Worm (Caenorhabditis elegans) whole organism, young adult: ENCODE results near the gene D2007.2.
A peak's percentile ranks its signal among the peaks of the same experiment; 100 is the strongest.

Source experiments
- C06A6.2 ChIP-seq: fragments of 200-800 bp; sonication (Bioruptor generic); conservative IDR thresholded peaks from 2 replicates; pipeline ENCODE4 v1.3.6; 2022; ENCODE audit warnings: missing genetic modification characterization, missing compliant biosample characterization
- D2030.7 ChIP-seq: fragments of 200-800 bp; sonication (Bioruptor generic); IDR thresholded peaks from 2 replicates; pipeline ENCODE4 v1.3.6; 2022; ENCODE audit warnings: missing genetic modification reagents, missing genetic modification characterization, missing compliant biosample characterization
- F22D6.2 ChIP-seq: sonication (generic microtip); optimal IDR thresholded peaks from 2 replicates; lab custom pipeline; 2016; ENCODE audit warnings: mild to moderate bottlenecking, missing genetic modification characterization, missing compliant biosample characterization
- F23B12.7 ChIP-seq: sonication (generic microtip); optimal IDR thresholded peaks from 2 replicates; lab custom pipeline; 2017; ENCODE audit warnings: missing genetic modification characterization, mild to moderate bottlenecking, missing compliant biosample characterization, antibody characterized with exemption, moderate library complexity; ENCODE audit not compliant: insufficient read depth
- F33H1.4 ChIP-seq: fragments of 200-800 bp; sonication (Bioruptor generic); IDR thresholded peaks from 2 replicates; pipeline ENCODE4 v1.3.6; 2022; ENCODE audit warnings: missing genetic modification reagents, missing genetic modification characterization, missing compliant biosample characterization
- K11D2.4 ChIP-seq: fragments of 200-800 bp; sonication (Bioruptor generic); IDR thresholded peaks from 2 replicates; pipeline ENCODE4 v1.3.6; 2022; ENCODE audit warnings: missing genetic modification reagents, missing genetic modification characterization, missing compliant biosample characterization
- K12H6.12 ChIP-seq: fragments of 200-800 bp; sonication (Bioruptor generic); optimal IDR thresholded peaks from 2 replicates; lab custom pipeline; 2018; ENCODE audit warnings: mild to moderate bottlenecking, missing genetic modification characterization, missing compliant biosample characterization
- T26A5.8 ChIP-seq: sonication (generic microtip); optimal IDR thresholded peaks from 2 replicates; lab custom pipeline; 2016; ENCODE audit warnings: missing genetic modification characterization, missing compliant biosample characterization
- Y53F4B.3 ChIP-seq: fragments of 200-800 bp; sonication (Bioruptor generic); IDR thresholded peaks from 2 replicates; pipeline ENCODE4 v1.3.6; 2022; ENCODE audit warnings: missing genetic modification reagents, missing genetic modification characterization, missing compliant biosample characterization
- Y56A3A.18 ChIP-seq: fragments of 200-800 bp; sonication (Bioruptor generic); IDR thresholded peaks from 2 replicates; pipeline ENCODE4 v1.3.6; 2022; ENCODE audit warnings: missing genetic modification reagents, missing genetic modification characterization, missing compliant biosample characterization
- Y79H2A.3 ChIP-seq: fragments of 200-800 bp; sonication (Bioruptor generic); conservative IDR thresholded peaks from 2 replicates; pipeline ENCODE4 v1.3.6; 2022; ENCODE audit warnings: missing genetic modification reagents, missing genetic modification characterization, missing compliant biosample characterization
- ZK185.1 ChIP-seq: sonication (generic microtip); optimal IDR thresholded peaks from 2 replicates; lab custom pipeline; 2016; ENCODE audit warnings: mild to moderate bottlenecking, missing genetic modification characterization, missing compliant biosample characterization; ENCODE audit not compliant: poor library complexity, severe bottlenecking
- aptf-3 ChIP-seq: fragments of 200-800 bp; sonication (Bioruptor generic); IDR thresholded peaks from 2 replicates; pipeline ENCODE4 v1.3.6; 2022; ENCODE audit warnings: missing genetic modification characterization, missing compliant biosample characterization
- bed-1 ChIP-seq: fragments of 200-800 bp; sonication (Bioruptor generic); IDR thresholded peaks from 2 replicates; pipeline ENCODE4 v1.3.6; 2022; ENCODE audit warnings: missing genetic modification reagents, missing genetic modification characterization, missing compliant biosample characterization
- bed-2 ChIP-seq: fragments of 200-800 bp; sonication (Bioruptor generic); IDR thresholded peaks from 2 replicates; pipeline ENCODE4 v1.3.6; 2022; ENCODE audit warnings: missing genetic modification reagents, missing genetic modification characterization, missing compliant biosample characterization
- ceh-100 ChIP-seq: fragments of 200-800 bp; sonication (Bioruptor generic); IDR thresholded peaks from 2 replicates; pipeline ENCODE4 v1.3.6; 2022; ENCODE audit warnings: missing genetic modification reagents, missing genetic modification characterization, missing compliant biosample characterization
- ceh-27 ChIP-seq: fragments of 200-800 bp; sonication (Bioruptor generic); optimal IDR thresholded peaks from 2 replicates; lab custom pipeline; 2018; ENCODE audit warnings: mild to moderate bottlenecking, missing genetic modification characterization, moderate library complexity, missing compliant biosample characterization
- ceh-79 ChIP-seq: sonication (generic microtip); optimal IDR thresholded peaks from 2 replicates; lab custom pipeline; 2017; ENCODE audit warnings: mild to moderate bottlenecking, missing genetic modification characterization, missing compliant biosample characterization
- ekl-4 ChIP-seq: fragments of 200-800 bp; sonication (Bioruptor generic); IDR thresholded peaks from 2 replicates; pipeline ENCODE4 v1.3.6; 2022; ENCODE audit warnings: missing genetic modification reagents, missing genetic modification characterization, missing compliant biosample characterization
- him-1 ChIP-seq: sonication (generic microtip); optimal IDR thresholded peaks from 2 replicates; lab custom pipeline; 2016; ENCODE audit warnings: missing genotype, missing genetic modification reagents, missing genetic modification characterization, missing compliant biosample characterization
- hmg-1.2 ChIP-seq: fragments of 200-800 bp; sonication (Bioruptor generic); IDR thresholded peaks from 2 replicates; pipeline ENCODE4 v1.3.6; 2022; ENCODE audit warnings: missing genetic modification reagents, missing genetic modification characterization, missing compliant biosample characterization
- hsf-1 ChIP-seq: fragments of 200-800 bp; sonication (Bioruptor generic); IDR thresholded peaks from 2 replicates; pipeline ENCODE4 v1.3.6; 2022; ENCODE audit warnings: missing genetic modification reagents, missing genetic modification characterization, missing compliant biosample characterization
- let-607 ChIP-seq, 2 experiments: fragments of 200-800 bp in 1 of 2; sonication (Bioruptor generic) in 1 of 2; sonication (generic microtip) in 1 of 2; optimal IDR thresholded peaks; 2 replicates each; lab custom pipeline; 2016 to 2018; ENCODE audit warnings: mild to moderate bottlenecking in 2 of 2, missing compliant biosample characterization in 2 of 2, missing genetic modification characterization in 2 of 2, moderate library complexity in 2 of 2, missing genotype in 1 of 2
- lin-26 ChIP-seq: fragments of 200-800 bp; sonication (Bioruptor generic); IDR thresholded peaks from 2 replicates; pipeline ENCODE4 v1.3.6; 2022; ENCODE audit warnings: missing genetic modification reagents, missing genetic modification characterization, missing compliant biosample characterization
- lin-40 ChIP-seq: sonication (generic microtip); optimal IDR thresholded peaks from 2 replicates; lab custom pipeline; 2016; ENCODE audit warnings: missing genetic modification characterization, mild to moderate bottlenecking, missing compliant biosample characterization, missing genotype, missing genetic modification reagents
- lin-54 ChIP-seq: fragments of 200-800 bp; sonication (Bioruptor generic); optimal IDR thresholded peaks from 2 replicates; lab custom pipeline; 2018; ENCODE audit warnings: mild to moderate bottlenecking, missing genetic modification characterization, missing compliant biosample characterization
- lsl-1 ChIP-seq: fragments of 200-800 bp; sonication (Bioruptor generic); optimal IDR thresholded peaks from 2 replicates; lab custom pipeline; 2018; ENCODE audit warnings: mild to moderate bottlenecking, missing genetic modification characterization, moderate library complexity, missing compliant biosample characterization
- lsy-27 ChIP-seq: sonication (generic microtip); optimal IDR thresholded peaks from 2 replicates; lab custom pipeline; 2017; ENCODE audit warnings: missing genetic modification characterization, mild to moderate bottlenecking, missing compliant biosample characterization, antibody characterized with exemption, missing genotype, borderline replicate concordance; ENCODE audit not compliant: insufficient read depth
- madf-10 ChIP-seq: sonication (generic microtip); optimal IDR thresholded peaks from 2 replicates; lab custom pipeline; 2016; ENCODE audit warnings: mild to moderate bottlenecking, missing genetic modification characterization, missing compliant biosample characterization
- madf-3 ChIP-seq: fragments of 200-800 bp; sonication (Bioruptor generic); IDR thresholded peaks from 2 replicates; pipeline ENCODE4 v1.3.6; 2022; ENCODE audit warnings: missing genetic modification reagents, missing genetic modification characterization, missing compliant biosample characterization
- mcd-1 ChIP-seq: fragments of 200-800 bp; sonication (Bioruptor generic); IDR thresholded peaks from 2 replicates; pipeline ENCODE4 v1.3.6; 2022; ENCODE audit warnings: missing genetic modification reagents, missing genetic modification characterization, missing compliant biosample characterization
- nhr-179 ChIP-seq: sonication (generic microtip); optimal IDR thresholded peaks from 2 replicates; lab custom pipeline; 2016; ENCODE audit warnings: mild to moderate bottlenecking, missing genetic modification characterization, missing compliant biosample characterization
- pbrm-1 ChIP-seq: fragments of 200-800 bp; sonication (Bioruptor generic); IDR thresholded peaks from 2 replicates; pipeline ENCODE4 v1.3.6; 2022; ENCODE audit warnings: missing genetic modification reagents, missing genetic modification characterization, missing compliant biosample characterization
- rcor-1 ChIP-seq: fragments of 200-800 bp; sonication (Bioruptor generic); IDR thresholded peaks from 2 replicates; pipeline ENCODE4 v1.3.6; 2022; ENCODE audit warnings: missing genetic modification reagents, missing genetic modification characterization, missing compliant biosample characterization
- rec-8 ChIP-seq, 2 experiments: sonication (generic microtip); optimal IDR thresholded peaks; 2 replicates each; lab custom pipeline; 2016; ENCODE audit warnings: mild to moderate bottlenecking in 2 of 2, missing genetic modification characterization in 2 of 2, missing genetic modification reagents in 2 of 2, missing genotype in 2 of 2, missing biosample characterization in 1 of 2, missing compliant biosample characterization in 1 of 2, moderate library complexity in 1 of 2
- repo-1 ChIP-seq: sonication (generic microtip); optimal IDR thresholded peaks from 2 replicates; lab custom pipeline; 2017; ENCODE audit warnings: mild to moderate bottlenecking, missing genetic modification characterization, missing compliant biosample characterization
- snpc-4 ChIP-seq, 5 experiments: fragments of 150-350 bp in 1 of 5; sonication (generic microtip) in 4 of 5; optimal IDR thresholded peaks; 2 replicates each; lab custom pipeline; 2014 to 2018; ENCODE audit warnings: missing genetic modification characterization in 5 of 5, missing biosample characterization in 3 of 5, antibody characterized with exemption in 2 of 5, mild to moderate bottlenecking in 2 of 5, missing compliant biosample characterization in 2 of 5, missing genotype in 2 of 5, moderate library complexity in 2 of 5, missing genetic modification reagents in 1 of 5
- somi-1 ChIP-seq: fragments of 200-800 bp; sonication (Bioruptor generic); optimal IDR thresholded peaks from 2 replicates; lab custom pipeline; 2018; ENCODE audit warnings: mild to moderate bottlenecking, missing genetic modification characterization, missing compliant biosample characterization
- tbp1 ChIP-seq: fragments of 200-800 bp; sonication (Bioruptor generic); optimal IDR thresholded peaks from 2 replicates; lab custom pipeline; 2018; ENCODE audit warnings: mild to moderate bottlenecking, missing genetic modification characterization, missing compliant biosample characterization
- unc-130 ChIP-seq: sonication (generic microtip); optimal IDR thresholded peaks from 2 replicates; lab custom pipeline; 2016; ENCODE audit warnings: missing genetic modification reagents, missing genetic modification characterization, missing compliant biosample characterization
- unc-62 ChIP-seq: fragments of 150-350 bp; optimal IDR thresholded peaks from 2 replicates; lab custom pipeline; 2014; ENCODE audit warnings: missing biosample characterization, missing genetic modification reagents, missing genetic modification characterization
- ztf-26 ChIP-seq: sonication (generic microtip); optimal IDR thresholded peaks from 2 replicates; lab custom pipeline; 2017; ENCODE audit warnings: missing genetic modification characterization, missing compliant biosample characterization
- ztf-28 ChIP-seq: fragments of 200-800 bp; sonication (Bioruptor generic); IDR thresholded peaks from 2 replicates; pipeline ENCODE4 v1.3.6; 2022; ENCODE audit warnings: missing genetic modification reagents, missing genetic modification characterization, missing compliant biosample characterization

D2007.2 gene

DNA sequence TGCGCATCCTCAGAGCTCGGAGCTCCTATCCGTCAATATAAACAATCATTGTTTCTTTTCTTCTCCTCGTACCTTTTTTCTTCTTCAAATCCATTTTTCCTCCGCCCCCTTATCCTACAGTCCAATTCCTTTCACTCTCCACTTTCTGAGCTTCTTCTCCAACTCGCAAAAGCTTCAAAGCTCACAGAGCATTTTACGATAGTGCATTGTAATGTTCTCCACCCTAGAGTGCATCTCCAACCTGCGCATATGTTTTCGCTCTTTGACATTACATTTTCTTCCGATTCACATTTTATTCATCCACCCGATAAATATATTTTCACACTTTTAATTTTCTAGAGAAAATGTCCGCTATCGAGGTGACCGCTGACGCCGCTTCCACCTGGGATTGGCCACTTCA lies 11.0 kb upstream of the D2007.2 start, which contains the start of gene hsp-12.2:
Gene hsp-12.2 (plus strand): TSS at position 301 of the 400 bp plus-strand sequence.
- TF ChIP-seq him-1 (tag; lab: Kevin White, UChicago), result no peak
- TF ChIP-seq lin-54 (GFP tag; lab: Kevin White, UChicago), result no peak
- no peak for TF ChIP-seq tbp1 (GFP tag; lab: Kevin White, UChicago)
- TF ChIP-seq hsf-1 (GFP tag; lab: Robert Waterston, UW), result no peak

DNA sequence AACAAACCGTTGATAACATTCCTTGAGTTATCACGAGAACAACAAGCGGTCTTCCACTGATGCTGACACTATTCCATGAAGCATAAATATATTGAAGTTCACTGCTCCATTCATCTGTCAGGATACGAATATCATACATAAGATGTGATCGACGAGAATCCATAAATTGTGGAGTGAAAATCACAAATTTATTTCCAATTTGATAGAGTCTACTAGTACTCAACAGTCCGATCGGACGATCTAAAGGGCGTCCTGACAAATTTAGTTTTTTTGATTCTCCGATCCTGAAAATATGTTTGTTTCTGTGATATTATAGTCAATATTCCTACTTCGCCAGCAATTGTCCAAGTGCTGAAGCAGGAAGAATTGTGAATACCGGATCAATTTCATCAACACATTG lies 6.5 kb upstream of the D2007.2 start:
- TF ChIP-seq ztf-26, result no peak
- no peak for TF ChIP-seq bed-1 (GFP tag; lab: Robert Waterston, UW)
- no peak for TF ChIP-seq madf-3 (GFP tag; lab: Robert Waterston, UW)
- no peak for TF ChIP-seq aptf-3 (GFP tag; lab: Robert Waterston, UW)
- no peak for TF ChIP-seq Y79H2A.3 (GFP tag; lab: Robert Waterston, UW)
- TF ChIP-seq ztf-28, result no peak
- no peak for TF ChIP-seq T26A5.8 (tag; lab: Kevin White, UChicago)
- no peak for TF ChIP-seq ceh-79 (tag; lab: Kevin White, UChicago)
- TF ChIP-seq rec-8 (tag; optimal IDR thresholded peaks at IDR 0.05; lab: Kevin White, UChicago), result no peak
- TF ChIP-seq rcor-1, result no peak
- TF ChIP-seq hmg-1.2, result no peak
- no peak for TF ChIP-seq F22D6.2 (tag; lab: Kevin White, UChicago)
- no peak for TF ChIP-seq somi-1 (GFP tag; lab: Kevin White, UChicago)
- TF ChIP-seq, all 124 proteins: peak for 0

DNA sequence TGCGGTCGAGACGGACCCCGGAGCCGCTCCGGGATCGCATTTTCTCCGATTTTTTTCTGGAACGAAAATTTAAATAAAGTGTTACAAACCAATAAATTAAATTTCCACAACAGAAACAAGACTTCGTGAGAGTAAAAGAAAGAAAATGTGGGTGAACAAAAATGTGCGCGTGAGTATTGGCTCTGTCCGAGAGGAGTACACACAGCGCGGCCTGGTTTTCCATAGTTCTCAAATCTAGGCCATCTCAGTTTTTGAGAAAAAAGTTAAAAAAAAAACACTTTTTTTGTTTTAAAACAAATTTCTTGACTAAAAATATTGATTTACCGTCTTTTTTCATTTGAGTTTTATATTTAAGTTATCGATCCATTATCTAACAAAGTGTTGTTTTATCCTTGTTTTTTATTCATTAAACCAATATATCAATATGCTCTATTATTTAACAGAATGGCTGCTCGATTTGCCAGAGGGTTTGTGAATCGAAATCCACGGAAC lies 4.1 kb upstream of the D2007.2 start, which contains the start of the genes C14B9.8 and mrpl-18:
Gene C14B9.8 (minus strand): TSS at position 56 of the 492 bp plus-strand sequence.
Gene mrpl-18 (plus strand): TSS at position 442 of the 492 bp plus-strand sequence.
- TF ChIP-seq ceh-100 (GFP tag; lab: Robert Waterston, UW), result peak; percentile 58; the same call in 1 of the 2 replicates
- peak; percentile 27 for TF ChIP-seq lin-40 (tag; lab: Kevin White, UChicago)
- no peak for TF ChIP-seq C06A6.2
- TF ChIP-seq ekl-4, result 0 out of 2 replicates have a peak, but pooled peaks have one; percentile 32
- TF ChIP-seq Y53F4B.3 (GFP tag; lab: Robert Waterston, UW), result no peak
- TF ChIP-seq D2030.7, result peak; percentile 46; the same call in 1 of the 2 replicates
- TF ChIP-seq pbrm-1, result no peak
- TF ChIP-seq K12H6.12 (tag; lab: Kevin White, UChicago), result peak; percentile 35
- TF ChIP-seq F33H1.4 (GFP tag; lab: Robert Waterston, UW), result peak; percentile 55
- TF ChIP-seq Y79H2A.3 (GFP tag; lab: Robert Waterston, UW), result no peak
- peak; percentile 8 for TF ChIP-seq snpc-4 (GFP tag; optimal IDR thresholded peaks at IDR 0.05; lab: Kevin White, UChicago)
- peak in 1 of 4 experiments; percentile 16 for TF ChIP-seq snpc-4 (tag; optimal IDR thresholded peaks at IDR 0.05; lab: Kevin White, UChicago)
- no peak for TF ChIP-seq Y56A3A.18 (GFP tag; lab: Robert Waterston, UW)
- TF ChIP-seq unc-62 (GFP tag; lab: Kevin White, UChicago), result no peak
- TF ChIP-seq madf-10 (tag; lab: Kevin White, UChicago), result peak; percentile 1
- peak; percentile 11 for TF ChIP-seq lin-54 (GFP tag; lab: Kevin White, UChicago)
- TF ChIP-seq nhr-179 (tag; lab: Kevin White, UChicago), result no peak
- peak; percentile 16 for TF ChIP-seq F23B12.7
- TF ChIP-seq K11D2.4, result 0 out of 2 replicates have a peak, but pooled peaks have one; percentile 18
- TF ChIP-seq madf-3 (GFP tag; lab: Robert Waterston, UW), result 0 out of 2 replicates have a peak, but pooled peaks have one; percentile 14
- peak; percentile 51; the same call in 1 of the 2 replicates for TF ChIP-seq rcor-1
- peak in 1 of 2 experiments; percentile 16 for TF ChIP-seq let-607 (tag; optimal IDR thresholded peaks at IDR 0.05; lab: Kevin White, UChicago)
- no peak for TF ChIP-seq repo-1 (tag; lab: Kevin White, UChicago)
- TF ChIP-seq him-1 (tag; lab: Kevin White, UChicago), result peak; percentile 29
- TF ChIP-seq lin-26, result no peak
- TF ChIP-seq mcd-1 (GFP tag; lab: Robert Waterston, UW), result peak; percentile 51; the same call in 1 of the 2 replicates
- peak; percentile 73 for TF ChIP-seq unc-130 (GFP tag; lab: Kevin White, UChicago)
- peak; percentile 38 for TF ChIP-seq ceh-27 (GFP tag; lab: Kevin White, UChicago)
- 0 out of 2 replicates have a peak, but pooled peaks have one; percentile 31 for TF ChIP-seq bed-2 (GFP tag; lab: Robert Waterston, UW)
- peak; percentile 27 for TF ChIP-seq lsl-1
- peak; percentile 82 for TF ChIP-seq ZK185.1 (tag; lab: Kevin White, UChicago)
- TF ChIP-seq lsy-27 (tag; lab: Kevin White, UChicago), result no peak
